Fruit fly (Drosophila melanogaster): ENCODE results near the gene CG17375.

DNA sequence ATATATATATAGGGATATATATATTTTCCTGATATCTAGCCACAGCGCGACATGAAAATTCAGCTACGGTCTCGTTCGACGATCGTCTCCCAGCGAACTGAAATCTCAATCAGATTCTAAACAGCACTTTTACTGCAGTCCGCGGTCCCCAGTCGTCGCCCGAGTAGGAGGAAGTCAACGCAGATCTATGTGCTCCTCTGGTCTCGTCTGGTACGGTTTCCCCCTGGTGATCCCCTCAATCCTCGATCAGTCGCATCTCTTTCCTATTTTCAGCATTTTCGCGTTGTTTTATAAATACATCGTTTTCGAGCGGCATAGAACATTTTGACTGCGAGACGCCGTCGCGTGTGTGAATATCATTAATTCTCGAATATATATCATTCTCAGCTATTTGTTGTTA is 32.9 kb downstream of the CG17375 start, which contains the start of gene LUBEL:
- TF ChIP-seq CG14711 (tag; optimal IDR thresholded peaks at IDR 0.05): no peak
- TF ChIP-seq cnc (optimal IDR thresholded peaks at IDR 0.05): no peak
- TF ChIP-seq pad (GFP tag; optimal IDR thresholded peaks at IDR 0.05): no peak
- TF ChIP-seq CG11617 (GFP tag; optimal IDR thresholded peaks at IDR 0.05): no peak
- no peak for TF ChIP-seq Crg-1 (GFP tag; optimal IDR thresholded peaks at IDR 0.05)
- no peak for TF ChIP-seq CG1620 (GFP tag; optimal IDR thresholded peaks at IDR 0.05)
- TF ChIP-seq Clk (GFP tag; optimal IDR thresholded peaks at IDR 0.05): no peak
- no peak for TF ChIP-seq CG7045 (GFP tag; optimal IDR thresholded peaks at IDR 0.05)
- no peak for TF ChIP-seq kay (GFP tag; ENCODE audit: borderline replicate concordance)
- TF ChIP-seq ovo (GFP tag; optimal IDR thresholded peaks at IDR 0.05): no peak

All from whole organism, adult.